Fruit fly (Drosophila melanogaster) whole organism, adult: ENCODE data around the gene CG5835.

ENCODE experiments used
- CG12768 ChIP-seq: fragments of 200-800 bp; sonication (Bioruptor generic); optimal IDR thresholded peaks from 2 replicates; lab custom pipeline; 2017; ENCODE audit warnings: missing biosample characterization, missing genetic modification characterization, mild to moderate bottlenecking, moderate library complexity, missing genetic modification reagents
- CG14711 ChIP-seq: fragments of 200-800 bp; sonication (Bioruptor generic); optimal IDR thresholded peaks from 2 replicates; lab custom pipeline; 2018; ENCODE audit warnings: missing biosample characterization, mild to moderate bottlenecking, missing genetic modification characterization, moderate library complexity
- CG1620 ChIP-seq: fragments of 200-800 bp; sonication (Bioruptor generic); optimal IDR thresholded peaks from 2 replicates; lab custom pipeline; 2016; ENCODE audit warnings: missing biosample characterization, missing genetic modification characterization
- CG33017 ChIP-seq: fragments of 200-800 bp; sonication (Bioruptor generic); optimal IDR thresholded peaks from 2 replicates; lab custom pipeline; 2018; ENCODE audit warnings: missing biosample characterization, mild to moderate bottlenecking, missing genetic modification characterization, moderate library complexity
- CG5204 ChIP-seq: fragments of 200-800 bp; sonication (Bioruptor generic); optimal IDR thresholded peaks from 2 replicates; lab custom pipeline; 2016; ENCODE audit warnings: missing biosample characterization, missing genetic modification characterization
- CG7045 ChIP-seq: fragments of 200-800 bp; sonication (Bioruptor generic); optimal IDR thresholded peaks from 2 replicates; lab custom pipeline; 2017; ENCODE audit warnings: missing biosample characterization, mild to moderate bottlenecking, missing genetic modification characterization
- CG7101 ChIP-seq: fragments of 200-800 bp; sonication (Bioruptor generic); optimal IDR thresholded peaks from 2 replicates; lab custom pipeline; 2018; ENCODE audit warnings: missing biosample characterization, mild to moderate bottlenecking, missing genetic modification characterization, moderate library complexity
- Clk ChIP-seq: fragments of 200-800 bp; sonication (Bioruptor generic); optimal IDR thresholded peaks from 2 replicates; lab custom pipeline; 2017; ENCODE audit warnings: missing biosample characterization, missing genetic modification characterization
- Crg-1 ChIP-seq: fragments of 200-800 bp; sonication (Bioruptor generic); optimal IDR thresholded peaks from 2 replicates; lab custom pipeline; 2016; ENCODE audit warnings: missing biosample characterization, missing genetic modification characterization
- Hr96 ChIP-seq: fragments of 200-800 bp; sonication (Bioruptor generic); optimal IDR thresholded peaks from 2 replicates; lab custom pipeline; 2016; ENCODE audit warnings: missing biosample characterization, missing genetic modification characterization
- Mnt ChIP-seq: fragments of 200-800 bp; sonication (Bioruptor generic); optimal IDR thresholded peaks from 2 replicates; lab custom pipeline; 2016; ENCODE audit warnings: missing biosample characterization, mild to moderate bottlenecking, missing genetic modification characterization
- bab1 ChIP-seq: fragments of 200-800 bp; sonication (Bioruptor generic); optimal IDR thresholded peaks from 3 replicates; lab custom pipeline; 2019; ENCODE audit warnings: missing biosample characterization, mild to moderate bottlenecking, missing genetic modification characterization, moderate library complexity
- cic ChIP-seq: fragments of 200-800 bp; sonication (Bioruptor generic); optimal IDR thresholded peaks from 2 replicates; lab custom pipeline; 2017; ENCODE audit warnings: missing biosample characterization, mild to moderate bottlenecking, missing genetic modification characterization, moderate library complexity
- cnc ChIP-seq, 2 experiments: fragments of >200 bp; optimal IDR thresholded peaks; 2 replicates each; lab custom pipeline; 2017
- kay ChIP-seq: fragments of 200-800 bp; sonication (Bioruptor generic); peaks from one replicate; lab custom pipeline; 2016; ENCODE audit warnings: missing biosample characterization, missing genetic modification characterization, borderline replicate concordance
- ovo ChIP-seq: fragments of 200-800 bp; sonication (Bioruptor generic); optimal IDR thresholded peaks from 2 replicates; lab custom pipeline; 2016; ENCODE audit warnings: missing biosample characterization, missing genetic modification characterization
- pad ChIP-seq: fragments of 200-800 bp; sonication (Bioruptor generic); optimal IDR thresholded peaks from 3 replicates; lab custom pipeline; 2017; ENCODE audit warnings: missing biosample characterization, missing genetic modification characterization, mild to moderate bottlenecking, moderate library complexity, missing genetic modification reagents
- tj ChIP-seq: fragments of 200-800 bp; sonication (Bioruptor generic); optimal IDR thresholded peaks from 3 replicates; lab custom pipeline; 2017; ENCODE audit warnings: missing biosample characterization, mild to moderate bottlenecking, missing genetic modification characterization, moderate library complexity
- toe ChIP-seq: fragments of 200-800 bp; sonication (Bioruptor generic); optimal IDR thresholded peaks from 2 replicates; lab custom pipeline; 2016; ENCODE audit warnings: missing biosample characterization, missing genetic modification characterization

CG5835 gene

DNA sequence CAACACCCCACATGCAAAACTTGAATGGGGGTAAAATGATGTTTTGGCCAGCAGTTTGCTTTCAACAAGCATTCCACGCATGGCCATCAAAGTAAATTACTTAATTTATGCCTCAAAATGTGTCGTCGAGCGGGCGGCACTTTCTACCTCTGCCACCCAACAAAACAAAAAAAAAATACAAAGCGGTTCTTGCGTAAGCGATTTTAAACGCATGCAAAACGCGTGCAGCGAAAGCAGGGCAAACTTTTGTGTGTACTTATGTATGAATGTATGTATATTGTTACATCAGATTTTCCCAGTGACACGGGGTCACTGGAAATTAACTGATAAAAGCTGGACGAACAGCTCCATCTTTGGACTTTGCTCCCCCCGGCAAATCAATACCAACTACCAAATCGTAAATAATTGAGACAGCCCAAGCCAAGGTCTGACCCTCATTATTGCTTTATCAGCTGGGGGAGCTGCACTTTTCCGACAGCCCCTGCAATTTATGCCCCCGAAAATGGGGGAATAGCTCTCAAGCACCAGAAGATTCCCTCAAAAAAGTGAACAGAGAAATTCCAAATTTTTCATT, 52.1 kb downstream of the CG5835 start:
- no peak for TF ChIP-seq Hr96 (GFP tag; lab: Kevin White, UChicago)
- no peak for TF ChIP-seq CG5204 (GFP tag; lab: Kevin White, UChicago)
- no peak for TF ChIP-seq CG33017 (tag; lab: Kevin White, UChicago)
- no peak for TF ChIP-seq CG1620 (GFP tag; lab: Kevin White, UChicago)
- TF ChIP-seq bab1 = no peak
- TF ChIP-seq toe (GFP tag; lab: Kevin White, UChicago) = no peak
- TF ChIP-seq cnc (optimal IDR thresholded peaks at IDR 0.05; lab: Kevin White, UChicago) = no peak
- no peak for TF ChIP-seq pad (GFP tag; lab: Kevin White, UChicago)
- no peak for TF ChIP-seq CG7101
- no peak for TF ChIP-seq Crg-1 (GFP tag; lab: Kevin White, UChicago)
- TF ChIP-seq CG14711 (tag; lab: Kevin White, UChicago) = no peak
- TF ChIP-seq ovo (GFP tag; lab: Kevin White, UChicago) = no peak
- no peak for TF ChIP-seq tj (GFP tag; lab: Kevin White, UChicago)
- TF ChIP-seq Mnt (GFP tag; lab: Kevin White, UChicago) = no peak
- TF ChIP-seq CG12768 = no peak
- TF ChIP-seq cic = no peak

DNA sequence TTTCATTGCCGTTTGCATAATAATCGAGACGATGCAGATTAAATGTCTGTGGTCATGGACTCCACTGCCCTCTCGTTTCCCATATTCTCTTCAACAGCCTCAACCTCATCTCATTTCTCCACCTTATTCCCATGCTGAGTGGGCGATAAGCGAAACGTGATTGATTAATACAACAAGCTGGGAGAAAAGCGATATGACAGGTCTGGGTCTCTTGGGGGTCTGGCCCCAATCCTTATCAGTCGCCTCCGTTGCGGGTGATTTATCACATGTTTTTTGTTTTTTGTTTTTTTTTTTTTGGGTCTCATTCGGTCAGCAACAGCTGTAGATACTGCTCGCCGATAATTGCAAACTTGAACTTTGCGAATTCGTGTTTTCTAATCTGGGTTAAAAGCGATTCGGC, 53.4 kb downstream of the CG5835 start:
- TF ChIP-seq CG33017 (tag; lab: Kevin White, UChicago) = no peak
- TF ChIP-seq CG12768 = no peak
- no peak for TF ChIP-seq CG7101
- TF ChIP-seq pad (GFP tag; lab: Kevin White, UChicago) = no peak
- TF ChIP-seq toe (GFP tag; lab: Kevin White, UChicago) = no peak
- TF ChIP-seq Clk (GFP tag; lab: Kevin White, UChicago) = no peak
- TF ChIP-seq Hr96 (GFP tag; lab: Kevin White, UChicago) = no peak
- TF ChIP-seq CG1620 (GFP tag; lab: Kevin White, UChicago) = no peak
- TF ChIP-seq kay (GFP tag; lab: Kevin White, UChicago) = no peak
- no peak for TF ChIP-seq Crg-1 (GFP tag; lab: Kevin White, UChicago)
- no peak for TF ChIP-seq CG7045
- no peak for TF ChIP-seq ovo (GFP tag; lab: Kevin White, UChicago)
- TF ChIP-seq bab1 = no peak
- TF ChIP-seq tj (GFP tag; lab: Kevin White, UChicago) = no peak
- no peak for TF ChIP-seq cnc (optimal IDR thresholded peaks at IDR 0.05; lab: Kevin White, UChicago)
- no peak for TF ChIP-seq CG5204 (GFP tag; lab: Kevin White, UChicago)
